Worm (Caenorhabditis elegans): ENCODE data around the gene F15G9.5.

The F15G9.5 gene

DNA sequence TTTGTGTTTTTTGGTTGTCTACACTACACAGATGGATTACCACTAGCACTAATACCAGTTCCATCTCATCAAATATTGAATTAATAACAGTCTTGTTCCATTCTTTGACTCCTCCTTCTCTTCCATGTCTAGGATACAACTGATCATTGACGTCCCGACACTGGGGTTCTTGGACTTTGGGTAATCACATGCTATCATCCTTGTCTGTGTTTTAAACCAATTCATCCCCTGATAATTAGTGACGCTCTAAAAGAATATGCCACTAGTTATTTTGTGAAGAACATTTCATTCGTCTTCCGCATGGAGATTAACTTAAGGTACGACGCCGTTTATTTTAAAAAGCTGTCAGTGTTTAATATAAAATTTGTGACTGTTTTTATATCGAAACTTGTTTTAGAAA is 47.2 kb downstream of the F15G9.5 start, which contains the start of gene npr-18:
npr-18 (plus strand) TSS at position 301 of the 400 bp plus-strand sequence.
- TF ChIP-seq elt-3 (tag; optimal IDR thresholded peaks at IDR 0.05), result no peak
- TF ChIP-seq dsc-1 (tag; optimal IDR thresholded peaks at IDR 0.05), result peak; percentile 72

DNA sequence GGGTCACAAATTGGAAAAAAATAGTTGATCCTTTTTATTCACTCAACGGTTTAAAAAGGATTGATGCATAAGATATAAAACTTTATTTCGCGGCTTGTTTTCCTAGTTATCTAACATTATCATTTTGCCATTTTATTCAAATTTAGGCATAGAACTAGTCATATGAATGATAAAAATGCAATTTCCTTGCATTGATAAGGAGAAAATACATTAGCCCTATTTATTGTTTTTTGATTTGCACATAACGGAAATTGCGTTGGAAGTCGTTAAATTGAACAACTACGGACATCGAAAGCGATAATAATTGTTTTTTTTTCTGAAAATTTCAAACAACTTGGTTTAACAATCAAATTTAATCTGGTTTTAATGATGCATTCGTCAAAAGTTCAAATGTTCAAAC is 50.4 kb downstream of the F15G9.5 start:
- peak; percentile 25 for TF ChIP-seq tlp-1 (tag; optimal IDR thresholded peaks at IDR 0.05)
- peak; percentile 83 for TF ChIP-seq elt-2 (tag; optimal IDR thresholded peaks at IDR 0.05)
- no peak for TF ChIP-seq C34B4.2 (tag; optimal IDR thresholded peaks at IDR 0.05)
- peak; percentile 23 for TF ChIP-seq lin-14 (GFP tag; optimal IDR thresholded peaks at IDR 0.05)
- TF ChIP-seq sox-4 (tag; optimal IDR thresholded peaks at IDR 0.05), result no peak
- no peak for TF ChIP-seq ceh-82 (tag; optimal IDR thresholded peaks at IDR 0.05)
- TF ChIP-seq efl-1 (optimal IDR thresholded peaks at IDR 0.05), result no peak
- TF ChIP-seq efl-1 (GFP tag; optimal IDR thresholded peaks at IDR 0.05 in 1 of 2), result peak in 1 of 2 experiments; percentile 85

Data from whole organism, L1 larva.